Worm (Caenorhabditis elegans): ENCODE results near the gene chtb-1.

The chtb-1 gene

DNA sequence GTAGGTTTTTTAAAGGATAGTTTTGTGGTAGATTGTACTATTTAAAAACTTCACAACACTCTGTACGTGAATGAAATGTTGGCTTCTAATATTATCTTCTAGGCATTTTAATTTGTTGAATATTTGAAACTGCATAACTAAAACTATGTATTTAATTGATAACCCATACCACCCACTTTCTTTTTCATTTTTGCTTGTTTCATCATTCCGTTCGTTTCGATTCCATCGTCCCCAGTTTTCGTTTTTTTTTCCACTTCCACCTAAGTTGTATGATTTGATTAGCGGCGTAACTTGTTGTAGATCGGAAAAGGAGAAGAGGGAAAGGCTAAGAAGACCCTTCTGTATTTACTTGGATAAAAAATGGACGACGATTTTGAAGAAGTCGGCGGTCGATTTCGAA, 55.3 kb downstream of the chtb-1 start, which contains the start of gene K01B6.3:
K01B6.3 (plus strand) TSS at position 301 of the 400 bp plus-strand sequence.
- TF ChIP-seq hlh-4 (tag; optimal IDR thresholded peaks at IDR 0.05), result no peak
- peak; percentile 42 for TF ChIP-seq blmp-1 (tag; optimal IDR thresholded peaks at IDR 0.05)

DNA sequence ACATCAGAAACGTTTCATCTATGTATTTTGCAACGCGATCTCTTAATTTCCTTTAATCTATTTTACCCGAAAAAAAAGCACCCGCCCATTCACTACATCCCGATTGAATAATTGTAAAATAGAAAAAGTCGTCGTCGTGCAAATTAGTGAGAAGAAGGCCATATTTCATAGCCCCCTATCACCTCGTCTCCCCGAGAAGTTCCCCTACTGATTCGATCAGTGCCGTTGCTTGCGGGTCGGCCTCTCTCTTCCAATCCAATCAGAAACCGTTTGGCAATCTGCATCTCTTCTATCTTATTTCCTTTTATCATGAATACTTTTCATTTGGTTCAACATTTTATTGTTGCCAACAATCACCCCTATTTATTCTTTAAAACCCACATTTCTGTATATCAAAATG, 56.1 kb downstream of the chtb-1 start:
- TF ChIP-seq fkh-10 (GFP tag; optimal IDR thresholded peaks at IDR 0.05) (no peak), zip-4 (GFP tag; optimal IDR thresholded peaks at IDR 0.05) (no peak), C16A3.4 (tag; optimal IDR thresholded peaks at IDR 0.05) (no peak), mab-9 (GFP tag; IDR thresholded peaks at IDR 0.05) (no peak), blmp-1 (tag; optimal IDR thresholded peaks at IDR 0.05) (peak; percentile 51)

Measured in whole organism, L1 larva.